Worm (Caenorhabditis elegans): Measurements from ENCODE around the gene nhr-145.
A peak's percentile ranks its signal among the peaks of the same experiment; 100 is the strongest.

Gene nhr-145

DNA sequence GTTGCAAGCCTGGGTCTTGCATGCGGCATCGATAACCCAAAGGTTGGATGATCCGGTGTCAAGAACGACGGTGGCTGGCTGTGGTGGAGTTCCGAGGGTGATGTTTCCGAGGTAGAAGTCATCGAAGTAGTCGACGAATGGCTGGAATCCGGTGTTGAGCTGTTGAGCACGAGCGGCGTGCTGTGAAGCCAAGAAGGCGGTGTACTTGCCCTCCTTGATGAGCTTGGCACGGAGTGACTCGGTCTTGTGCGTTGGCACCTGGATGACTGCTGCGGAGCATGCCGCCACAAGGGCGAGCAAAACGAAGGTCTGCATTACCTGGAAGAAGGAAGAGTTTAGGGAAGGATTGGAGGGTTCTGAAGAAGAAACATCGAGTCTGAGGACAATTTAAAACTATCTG, 37.1 kb upstream of the nhr-145 start, which contains the start of gene asp-1 (continued):
- TF ChIP-seq unc-55 (GFP tag; optimal IDR thresholded peaks at IDR 0.05) (no peak), K09A11.1 (tag; optimal IDR thresholded peaks at IDR 0.05; ENCODE audit: insufficient read depth) (no peak)

DNA sequence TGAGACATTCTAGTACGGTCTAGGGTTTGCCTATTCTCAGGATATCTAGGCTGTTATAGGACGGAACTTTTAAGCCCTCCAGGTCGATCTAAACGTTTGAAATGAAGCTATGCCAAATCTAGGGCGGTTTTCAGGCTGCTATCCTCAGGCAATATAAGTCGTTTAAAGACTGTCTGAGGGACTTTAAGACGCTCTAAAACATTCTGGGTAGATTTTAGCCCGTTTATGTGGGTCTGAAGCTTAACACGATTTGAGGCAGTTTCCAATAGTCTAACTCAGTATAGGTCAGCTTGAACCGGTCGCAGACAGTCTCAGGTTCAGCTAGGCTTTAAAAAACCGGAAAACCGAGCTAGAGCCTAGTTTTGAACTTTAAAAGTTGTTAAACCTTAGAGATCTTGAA, 36.6 kb upstream of the nhr-145 start:
- TF ChIP-seq unc-42 (tag; optimal IDR thresholded peaks at IDR 0.05) (no peak), ceh-19 (GFP tag; optimal IDR thresholded peaks at IDR 0.05) (no peak), unc-3 (GFP tag; conservative IDR thresholded peaks at IDR 0.05) (no peak), unc-3 (tag; optimal IDR thresholded peaks at IDR 0.05) (no peak), madf-2 (tag; optimal IDR thresholded peaks at IDR 0.05) (no peak), odd-2 (tag; optimal IDR thresholded peaks at IDR 0.05) (no peak), ahr-1 (tag; optimal IDR thresholded peaks at IDR 0.05) (no peak), hlh-8 (tag; optimal IDR thresholded peaks at IDR 0.05) (no peak), ceh-18 (tag; optimal IDR thresholded peaks at IDR 0.05) (no peak), C08G9.2 (tag; optimal IDR thresholded peaks at IDR 0.05) (no peak), sox-4 (tag; optimal IDR thresholded peaks at IDR 0.05) (no peak), ceh-24 (tag; optimal IDR thresholded peaks at IDR 0.05) (no peak), hlh-6 (tag; optimal IDR thresholded peaks at IDR 0.05) (no peak), ceh-2 (tag; optimal IDR thresholded peaks at IDR 0.05) (no peak), pax-1 (tag; optimal IDR thresholded peaks at IDR 0.05) (no peak), ceh-6 (GFP tag; optimal IDR thresholded peaks at IDR 0.05) (no peak), ceh-45 (GFP tag; IDR thresholded peaks at IDR 0.05) (no peak), ref-2 (tag; optimal IDR thresholded peaks at IDR 0.05) (no peak), ceh-48 (tag; optimal IDR thresholded peaks at IDR 0.05) (no peak), pqm-1 (tag; optimal IDR thresholded peaks at IDR 0.05) (no peak), lin-11 (tag; optimal IDR thresholded peaks at IDR 0.05) (no peak)

DNA sequence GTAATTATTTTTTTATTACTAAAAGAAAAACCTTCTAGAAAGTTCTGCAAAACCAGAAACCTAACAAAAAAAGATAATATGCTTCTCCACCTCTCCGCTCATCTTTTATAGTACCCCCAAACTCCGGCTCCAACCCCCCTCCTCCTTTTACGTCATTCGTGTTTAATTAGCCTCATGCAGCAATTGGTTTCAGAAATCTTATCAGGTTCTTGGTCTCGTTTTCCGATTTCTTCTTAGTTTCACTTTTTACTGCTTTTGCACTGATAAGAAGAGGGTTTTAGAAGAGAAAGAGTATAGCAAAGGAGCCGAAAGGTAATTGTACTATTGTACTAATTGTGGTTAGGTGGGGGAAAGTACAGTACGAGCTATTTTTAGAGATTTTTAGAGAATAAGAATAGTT, 36.1 kb upstream of the nhr-145 start:
- TF ChIP-seq hlh-6 (tag; optimal IDR thresholded peaks at IDR 0.05) = no peak
- TF ChIP-seq Y22D7AL.16 (tag; optimal IDR thresholded peaks at IDR 0.05) = no peak
- no peak for TF ChIP-seq che-1 (tag; optimal IDR thresholded peaks at IDR 0.05)
- no peak for TF ChIP-seq fkh-6 (tag; optimal IDR thresholded peaks at IDR 0.05)
- TF ChIP-seq ets-4 (tag; optimal IDR thresholded peaks at IDR 0.05) = no peak
- TF ChIP-seq ceh-2 (tag; optimal IDR thresholded peaks at IDR 0.05) = no peak
- no peak for TF ChIP-seq pag-3 (tag; optimal IDR thresholded peaks at IDR 0.05; ENCODE audit: borderline replicate concordance)
- no peak for TF ChIP-seq unc-55 (GFP tag; optimal IDR thresholded peaks at IDR 0.05)
- TF ChIP-seq hlh-30 (tag; optimal IDR thresholded peaks at IDR 0.05; ENCODE audit: insufficient read depth) = no peak
- TF ChIP-seq hlh-8 (tag; optimal IDR thresholded peaks at IDR 0.05) = no peak
- no peak for TF ChIP-seq ceh-18 (tag; optimal IDR thresholded peaks at IDR 0.05)
- no peak for TF ChIP-seq ama-1 (optimal IDR thresholded peaks at IDR 0.05)
- no peak for TF ChIP-seq K02D7.2 (tag; optimal IDR thresholded peaks at IDR 0.05)
- no peak for TF ChIP-seq mec-3 (tag; optimal IDR thresholded peaks at IDR 0.05; ENCODE audit: borderline replicate concordance)
- no peak for TF ChIP-seq C08G9.2 (tag; optimal IDR thresholded peaks at IDR 0.05)
- no peak for TF ChIP-seq dmd-4 (tag; optimal IDR thresholded peaks at IDR 0.05; ENCODE audit: borderline replicate concordance)
- TF ChIP-seq npax-4 (tag; optimal IDR thresholded peaks at IDR 0.05) = no peak

DNA sequence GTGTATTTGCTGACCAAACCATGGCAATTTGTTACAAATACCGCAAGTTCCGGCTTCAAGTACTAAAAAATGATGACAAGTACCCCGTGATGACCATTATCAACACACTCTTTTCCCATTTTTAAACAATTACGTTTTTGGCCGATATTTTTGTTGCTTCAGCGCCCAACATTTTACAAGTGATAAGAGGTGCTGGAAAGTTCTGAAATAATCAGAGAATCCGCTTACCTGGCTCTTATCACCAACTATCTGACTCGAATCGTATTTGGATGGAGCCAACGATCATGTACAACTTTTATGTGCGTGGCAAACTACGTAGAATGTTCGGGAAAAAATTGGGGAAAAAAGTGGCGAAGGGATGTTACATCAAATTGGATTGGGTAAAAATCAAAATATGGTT, 34.2 kb upstream of the nhr-145 start:
- TF ChIP-seq gmeb-2 (tag; optimal IDR thresholded peaks at IDR 0.05) = no peak
- peak; percentile 42 for TF ChIP-seq elt-2 (tag; optimal IDR thresholded peaks at IDR 0.05)

DNA sequence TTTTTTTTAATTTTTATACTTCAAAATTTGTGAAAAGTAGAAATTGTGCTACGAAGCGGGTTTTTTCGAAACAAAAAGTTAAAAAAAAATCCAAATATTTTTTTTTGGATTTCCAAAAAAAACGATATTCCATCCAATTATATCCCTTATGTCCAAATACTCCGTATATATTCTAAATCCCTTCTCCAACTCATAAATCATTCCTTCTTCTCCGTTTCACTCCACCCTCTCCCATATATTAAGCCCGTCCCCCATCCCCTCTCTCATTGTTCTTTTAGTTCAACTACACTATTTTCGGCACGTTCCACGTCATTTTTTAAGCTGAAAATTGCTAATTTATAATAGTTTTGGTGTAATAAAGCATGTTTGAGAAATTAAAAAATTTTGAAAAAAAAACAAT, 29.9 kb upstream of the nhr-145 start:
- no peak for TF ChIP-seq hlh-13 (GFP tag; optimal IDR thresholded peaks at IDR 0.05)
- no peak for TF ChIP-seq dve-1 (tag; optimal IDR thresholded peaks at IDR 0.05)
- TF ChIP-seq gmeb-2 (tag; optimal IDR thresholded peaks at IDR 0.05) = no peak
